Worm (Caenorhabditis elegans): ENCODE data around the gene mcd-1.

DNA sequence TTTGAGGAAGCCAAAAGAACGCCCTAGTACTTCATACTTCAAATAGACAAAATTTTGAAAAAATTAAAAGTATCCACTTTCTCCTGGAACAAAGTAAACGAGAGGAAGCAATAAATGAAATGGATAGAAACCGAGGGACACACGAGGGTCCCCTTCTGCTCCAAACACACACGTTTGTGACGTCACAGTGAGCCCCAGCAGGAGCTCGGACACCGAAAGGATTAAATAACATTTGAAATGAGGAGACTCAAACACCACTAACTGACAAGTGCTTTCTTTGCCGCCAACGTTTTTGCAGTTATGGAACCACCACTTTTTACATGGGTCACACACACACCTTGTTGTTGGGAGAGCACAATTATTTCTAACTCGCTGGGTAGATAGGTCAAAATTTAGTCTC lies 15.1 kb downstream of the mcd-1 start:
- no peak for TF ChIP-seq ama-1 (optimal IDR thresholded peaks at IDR 0.05)
- no peak for TF ChIP-seq tbx-11 (GFP tag; IDR thresholded peaks at IDR 0.05)
- TF ChIP-seq sea-1 (GFP tag; conservative IDR thresholded peaks at IDR 0.05) = no peak
- no peak for TF ChIP-seq tbx-37 (GFP tag; conservative IDR thresholded peaks at IDR 0.05)
- TF ChIP-seq ceh-36 (tag; optimal IDR thresholded peaks at IDR 0.05) = no peak
- TF ChIP-seq scrt-1 (GFP tag; IDR thresholded peaks at IDR 0.05) = no peak
- TF ChIP-seq flt-1 (GFP tag; IDR thresholded peaks at IDR 0.05) = no peak
- TF ChIP-seq hnd-1 (tag; optimal IDR thresholded peaks at IDR 0.05) = no peak
- no peak for TF ChIP-seq aly-1 (tag; optimal IDR thresholded peaks at IDR 0.05)
- TF ChIP-seq F13C5.2 (tag; optimal IDR thresholded peaks at IDR 0.05) = no peak
- TF ChIP-seq ceh-13 (GFP tag; optimal IDR thresholded peaks at IDR 0.05) = no peak
- no peak for TF ChIP-seq ets-7 (tag; optimal IDR thresholded peaks at IDR 0.05)

Data from whole organism, early embryonic.